Worm (Caenorhabditis elegans): ENCODE results near the gene ZK863.1.

DNA sequence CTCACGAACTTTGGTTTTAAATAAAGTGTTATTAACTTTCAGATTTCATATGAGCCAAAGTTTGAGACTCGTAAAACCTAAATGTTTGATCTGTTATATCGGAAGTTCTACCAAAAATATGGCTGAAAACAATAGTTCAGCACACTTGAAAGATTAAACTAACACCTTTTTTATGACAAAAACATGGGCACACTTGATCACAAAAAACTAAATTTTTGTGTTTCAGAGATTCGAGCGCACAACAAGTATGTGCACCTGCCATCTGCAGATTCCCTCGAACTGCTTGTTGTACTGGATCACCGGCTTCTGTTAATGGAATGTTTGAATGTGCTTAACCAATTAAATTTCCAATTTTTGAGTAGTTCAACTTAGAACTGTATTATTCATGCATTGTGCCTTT lies 16.2 kb downstream of the ZK863.1 start:
- TF ChIP-seq ama-1 (optimal IDR thresholded peaks at IDR 0.05) = no peak
- TF ChIP-seq fkh-10 (GFP tag; optimal IDR thresholded peaks at IDR 0.05) = no peak
- TF ChIP-seq pha-4 (tag; optimal IDR thresholded peaks at IDR 0.05) = no peak
- no peak for TF ChIP-seq unc-62 (GFP tag; optimal IDR thresholded peaks at IDR 0.05)
- no peak for TF ChIP-seq nhr-76 (tag; optimal IDR thresholded peaks at IDR 0.05)
- TF ChIP-seq R02D3.7 (tag; optimal IDR thresholded peaks at IDR 0.05) = no peak
- TF ChIP-seq nhr-25 (tag; optimal IDR thresholded peaks at IDR 0.05) = no peak
- TF ChIP-seq ztf-11 (tag; optimal IDR thresholded peaks at IDR 0.05) = no peak
- TF ChIP-seq unc-39 (tag; optimal IDR thresholded peaks at IDR 0.05) = no peak

Data from whole organism, L3 larva.